Fruit fly (Drosophila melanogaster): ENCODE data around the gene Cad87A.

DNA sequence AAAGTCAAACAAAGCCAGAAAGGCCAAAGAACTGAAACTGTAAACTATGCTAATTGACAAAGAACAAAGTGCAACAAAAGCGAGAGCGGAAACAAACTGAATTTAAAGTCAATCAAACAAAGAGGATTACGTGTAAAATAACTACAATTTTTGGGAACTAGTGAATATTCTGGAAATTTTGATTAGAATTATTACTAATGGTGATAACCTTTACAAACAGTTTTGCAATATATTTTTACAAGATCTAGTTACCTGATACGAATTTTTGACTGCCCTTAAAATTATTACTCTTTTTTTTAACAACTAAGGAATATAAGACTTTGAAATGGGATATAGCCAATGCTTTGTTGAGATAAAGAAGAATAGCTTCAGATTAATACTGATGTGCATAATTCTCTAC, 18.0 kb downstream of the Cad87A start, which contains the start of gene CG14731:
- TF ChIP-seq pad (GFP tag; optimal IDR thresholded peaks at IDR 0.05): no peak
- no peak for TF ChIP-seq ovo (GFP tag; optimal IDR thresholded peaks at IDR 0.05)
- no peak for TF ChIP-seq CG11617 (GFP tag; optimal IDR thresholded peaks at IDR 0.05)
- TF ChIP-seq kay (GFP tag; ENCODE audit: borderline replicate concordance): no peak
- no peak for TF ChIP-seq CG5204 (GFP tag; optimal IDR thresholded peaks at IDR 0.05)
- no peak for TF ChIP-seq Clk (GFP tag; optimal IDR thresholded peaks at IDR 0.05)

All from whole organism, adult.